Worm (Caenorhabditis elegans): Measurements from ENCODE around the gene srx-50.

- TF ChIP-seq nhr-11 (tag; optimal IDR thresholded peaks at IDR 0.05) = no peak
- TF ChIP-seq ceh-82 (tag; optimal IDR thresholded peaks at IDR 0.05) = no peak
- TF ChIP-seq lsy-2 (tag; optimal IDR thresholded peaks at IDR 0.05) = no peak
- no peak for TF ChIP-seq snpc-4 (tag; optimal IDR thresholded peaks at IDR 0.05)
- no peak for TF ChIP-seq tbx-2 (tag; optimal IDR thresholded peaks at IDR 0.05)
- TF ChIP-seq sup-37 (GFP tag; optimal IDR thresholded peaks at IDR 0.05) = no peak
- TF ChIP-seq unc-62 (GFP tag; optimal IDR thresholded peaks at IDR 0.05) = no peak
- TF ChIP-seq fos-1 (tag; optimal IDR thresholded peaks at IDR 0.05) = no peak
- no peak for TF ChIP-seq irx-1 (tag; optimal IDR thresholded peaks at IDR 0.05)
These were observed 39.7 kb downstream of the srx-50 start for ce11 chrIV:7097450-7097849.

Measured in whole organism, L1 larva.